Worm (Caenorhabditis elegans) whole organism, mixed stage, embryonic: ENCODE measurements around the gene cpg-7.

Source experiments
- M03D4.4 ChIP-seq: sonication (generic microtip); optimal IDR thresholded peaks from 2 replicates; lab custom pipeline; 2017; ENCODE audit warnings: mild to moderate bottlenecking, missing genetic modification characterization, missing compliant biosample characterization
- bed-3 ChIP-seq: fragments of 200-800 bp; sonication (Bioruptor generic); optimal IDR thresholded peaks from 3 replicates; lab custom pipeline; 2018; ENCODE audit warnings: mild to moderate bottlenecking, missing genetic modification characterization, moderate library complexity, missing compliant biosample characterization
- blmp-1 ChIP-seq: fragments of 150-350 bp; optimal IDR thresholded peaks from 2 replicates; lab custom pipeline; 2014; ENCODE audit warnings: missing biosample characterization, missing genetic modification characterization
- ceh-39 ChIP-seq: fragments of 150-350 bp; optimal IDR thresholded peaks from 2 replicates; lab custom pipeline; 2014; ENCODE audit warnings: missing biosample characterization, missing genetic modification characterization
- ceh-43 ChIP-seq: fragments of 200-800 bp; sonication (Bioruptor generic); optimal IDR thresholded peaks from 2 replicates; lab custom pipeline; 2018; ENCODE audit warnings: mild to moderate bottlenecking, missing genetic modification characterization, moderate library complexity, missing compliant biosample characterization
- ceh-83 ChIP-seq: fragments of 200-800 bp; sonication (Bioruptor generic); optimal IDR thresholded peaks from 2 replicates; lab custom pipeline; 2018; ENCODE audit warnings: mild to moderate bottlenecking, missing genetic modification characterization, missing compliant biosample characterization
- ces-1 ChIP-seq: fragments of 150-350 bp; optimal IDR thresholded peaks from 2 replicates; lab custom pipeline; 2014; ENCODE audit warnings: missing biosample characterization, missing genetic modification reagents, missing genetic modification characterization
- cnd-1 ChIP-seq: fragments of 200-800 bp; sonication (Bioruptor generic); optimal IDR thresholded peaks from 2 replicates; lab custom pipeline; 2018; ENCODE audit warnings: mild to moderate bottlenecking, missing genetic modification characterization, missing compliant biosample characterization
- drap-1 ChIP-seq: fragments of 200-800 bp; sonication (Bioruptor generic); optimal IDR thresholded peaks from 3 replicates; lab custom pipeline; 2018; ENCODE audit warnings: mild to moderate bottlenecking, missing genetic modification characterization, missing compliant biosample characterization
- elt-1 ChIP-seq: sonication (generic microtip); optimal IDR thresholded peaks from 2 replicates; lab custom pipeline; 2017; ENCODE audit warnings: missing genetic modification characterization, mild to moderate bottlenecking, missing compliant biosample characterization, antibody characterized with exemption, moderate library complexity, borderline replicate concordance; ENCODE audit not compliant: insufficient read depth
- elt-3 ChIP-seq: fragments of 150-350 bp; optimal IDR thresholded peaks from 2 replicates; lab custom pipeline; 2014; ENCODE audit warnings: missing biosample characterization, missing genetic modification characterization
- flh-1 ChIP-seq: fragments of 200-800 bp; sonication (Bioruptor generic); optimal IDR thresholded peaks from 2 replicates; lab custom pipeline; 2018; ENCODE audit warnings: mild to moderate bottlenecking, missing genetic modification characterization, moderate library complexity, missing compliant biosample characterization
- ham-2 ChIP-seq: fragments of 200-800 bp; sonication (Bioruptor generic); optimal IDR thresholded peaks from 2 replicates; lab custom pipeline; 2018; ENCODE audit warnings: mild to moderate bottlenecking, missing genetic modification characterization, missing compliant biosample characterization
- hlh-1 ChIP-seq: fragments of 150-350 bp; optimal IDR thresholded peaks from 2 replicates; lab custom pipeline; 2014; ENCODE audit warnings: missing biosample characterization, missing genetic modification reagents, missing genetic modification characterization
- lin-13 ChIP-seq: fragments of 150-350 bp; optimal IDR thresholded peaks from 2 replicates; lab custom pipeline; 2014; ENCODE audit warnings: missing biosample characterization, missing genetic modification characterization
- lin-32 ChIP-seq: fragments of 200-800 bp; sonication (Bioruptor generic); optimal IDR thresholded peaks from 2 replicates; lab custom pipeline; 2018; ENCODE audit warnings: mild to moderate bottlenecking, missing genetic modification characterization, missing compliant biosample characterization
- lsy-2 ChIP-seq: fragments of 150-350 bp; optimal IDR thresholded peaks from 2 replicates; lab custom pipeline; 2014; ENCODE audit warnings: missing biosample characterization, missing genetic modification characterization
- mab-5 ChIP-seq: fragments of 150-350 bp; optimal IDR thresholded peaks from 2 replicates; lab custom pipeline; 2014; ENCODE audit warnings: missing biosample characterization, missing genetic modification characterization
- mep-1 ChIP-seq: fragments of 150-350 bp; optimal IDR thresholded peaks from 2 replicates; lab custom pipeline; 2017; ENCODE audit warnings: missing biosample characterization, missing genetic modification reagents, missing genetic modification characterization, inconsistent platforms
- mls-2 ChIP-seq: sonication (generic microtip); optimal IDR thresholded peaks from 2 replicates; lab custom pipeline; 2016; ENCODE audit warnings: mild to moderate bottlenecking, missing genetic modification characterization, moderate library complexity, missing compliant biosample characterization
- nhr-12 ChIP-seq: fragments of 150-350 bp; optimal IDR thresholded peaks from 2 replicates; lab custom pipeline; 2014; ENCODE audit warnings: missing biosample characterization, missing genetic modification characterization
- nhr-2 ChIP-seq: fragments of 150-350 bp; optimal IDR thresholded peaks from 2 replicates; lab custom pipeline; 2014; ENCODE audit warnings: missing biosample characterization, missing genetic modification characterization
- nhr-237 ChIP-seq: fragments of 150-350 bp; optimal IDR thresholded peaks from 2 replicates; lab custom pipeline; 2014; ENCODE audit warnings: missing biosample characterization, missing genetic modification characterization
- nhr-28 ChIP-seq: fragments of 150-350 bp; optimal IDR thresholded peaks from 2 replicates; lab custom pipeline; 2014; ENCODE audit warnings: missing biosample characterization, missing genetic modification characterization
- nhr-76 ChIP-seq: sonication (generic microtip); optimal IDR thresholded peaks from 2 replicates; lab custom pipeline; 2017; ENCODE audit warnings: missing biosample characterization, missing genetic modification characterization
- pha-4 ChIP-seq: fragments of 150-350 bp; optimal IDR thresholded peaks from 2 replicates; lab custom pipeline; 2018; ENCODE audit warnings: missing biosample characterization, missing genetic modification reagents, missing genetic modification characterization
- sem-2 ChIP-seq: fragments of 200-800 bp; sonication (Bioruptor generic); optimal IDR thresholded peaks from 2 replicates; lab custom pipeline; 2018; ENCODE audit warnings: mild to moderate bottlenecking, missing genetic modification characterization, missing compliant biosample characterization
- snpc-4 ChIP-seq: fragments of 150-350 bp; optimal IDR thresholded peaks from 2 replicates; lab custom pipeline; 2014; ENCODE audit warnings: missing biosample characterization, missing genetic modification characterization
- sptf-1 ChIP-seq: sonication (generic microtip); optimal IDR thresholded peaks from 2 replicates; lab custom pipeline; 2017; ENCODE audit warnings: mild to moderate bottlenecking, missing genetic modification characterization, moderate library complexity, missing compliant biosample characterization
- tbx-8 ChIP-seq: fragments of 200-800 bp; sonication (Bioruptor generic); optimal IDR thresholded peaks from 2 replicates; lab custom pipeline; 2018; ENCODE audit warnings: mild to moderate bottlenecking, missing genetic modification characterization, moderate library complexity, missing compliant biosample characterization
- unc-120 ChIP-seq: sonication (generic microtip); optimal IDR thresholded peaks from 2 replicates; lab custom pipeline; 2017; ENCODE audit warnings: missing genetic modification characterization, missing compliant biosample characterization; ENCODE audit not compliant: poor library complexity, severe bottlenecking
- unc-39 ChIP-seq: fragments of 150-350 bp; optimal IDR thresholded peaks from 2 replicates; lab custom pipeline; 2014; ENCODE audit warnings: missing biosample characterization, missing genetic modification characterization
- unc-62 ChIP-seq: fragments of 150-350 bp; optimal IDR thresholded peaks from 2 replicates; lab custom pipeline; 2014; ENCODE audit warnings: missing biosample characterization, missing genetic modification reagents, missing genetic modification characterization
- zip-8 ChIP-seq: fragments of 150-350 bp; optimal IDR thresholded peaks from 2 replicates; lab custom pipeline; 2014; ENCODE audit warnings: missing biosample characterization, missing genetic modification characterization
- ztf-11 ChIP-seq: fragments of 150-350 bp; optimal IDR thresholded peaks from 2 replicates; lab custom pipeline; 2014; ENCODE audit warnings: missing biosample characterization, missing genetic modification characterization

The cpg-7 gene

DNA sequence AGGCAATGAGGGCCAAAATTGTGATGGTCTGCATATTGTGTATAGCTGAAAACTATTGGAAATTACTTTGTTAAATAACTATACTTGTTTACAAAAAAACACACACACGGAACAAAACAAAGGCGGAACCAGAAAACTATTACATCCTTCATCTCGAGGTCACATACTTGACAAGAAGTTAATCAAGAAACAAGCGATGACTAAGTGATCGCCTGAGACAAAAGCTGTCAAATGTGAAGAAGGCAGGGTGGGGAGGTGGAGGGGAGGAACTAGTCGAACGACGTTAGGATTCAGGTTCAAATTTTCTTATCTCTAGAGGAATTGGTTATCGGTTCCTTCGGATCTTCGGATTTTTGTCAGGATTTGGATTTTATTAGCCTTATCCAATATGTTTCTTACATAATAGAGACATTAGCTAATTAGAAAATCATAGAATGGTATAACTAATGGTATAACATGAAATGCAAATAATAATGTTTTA, at the start of gene cpg-7:
cpg-7 (minus strand) TSS at position 51 of the 481 bp plus-strand sequence.
- TF ChIP-seq sptf-1 (no peak), ham-2 (no peak), elt-1 (tag; lab: Kevin White, UChicago) (peak; percentile 55), bed-3 (GFP tag; lab: Kevin White, UChicago) (no peak), sem-2 (GFP tag; lab: Kevin White, UChicago) (no peak)

DNA sequence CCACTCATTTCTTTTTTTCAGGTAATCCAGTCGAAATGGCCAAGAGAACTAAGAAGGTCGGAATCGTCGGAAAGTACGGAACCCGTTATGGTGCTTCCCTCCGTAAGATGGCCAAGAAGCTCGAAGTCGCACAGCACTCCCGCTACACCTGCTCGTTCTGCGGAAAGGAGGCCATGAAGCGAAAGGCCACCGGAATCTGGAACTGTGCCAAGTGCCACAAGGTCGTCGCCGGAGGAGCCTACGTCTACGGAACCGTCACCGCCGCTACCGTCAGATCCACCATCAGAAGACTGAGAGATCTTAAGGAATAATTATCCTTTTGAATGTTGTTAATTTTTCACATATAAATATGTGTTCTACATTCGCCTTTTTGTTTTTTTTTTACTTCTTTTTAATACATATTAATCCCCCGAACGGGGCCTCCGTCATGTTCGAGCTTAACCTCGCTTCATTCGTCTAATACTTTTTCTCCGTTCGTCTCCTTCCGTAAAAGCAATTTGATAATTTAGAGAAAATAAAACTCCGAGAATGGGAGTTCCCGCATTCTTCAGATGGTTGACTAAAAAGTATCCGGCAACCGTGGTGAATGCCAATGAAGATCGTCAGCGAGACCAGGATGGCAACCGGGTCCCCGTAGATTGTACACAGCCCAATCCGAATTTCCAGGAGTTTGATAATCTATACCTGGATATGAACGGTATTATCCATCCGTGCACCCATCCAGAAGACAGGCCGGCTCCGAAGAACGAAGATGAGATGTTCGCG, 46.4 kb upstream of the cpg-7 start, which contains the start of the genes rpl-43 and xrn-2:
rpl-43 (plus strand) TSS at position 36 of the 765 bp plus-strand sequence.
xrn-2 (plus strand) TSS at position 510 of the 765 bp plus-strand sequence.
- TF ChIP-seq hlh-1 (tag; lab: Kevin White, UChicago), result no peak
- no peak for TF ChIP-seq bed-3 (GFP tag; lab: Kevin White, UChicago)
- no peak for TF ChIP-seq sptf-1
- TF ChIP-seq nhr-76 (tag; lab: Kevin White, UChicago), result no peak
- no peak for TF ChIP-seq elt-3
- no peak for TF ChIP-seq cnd-1 (tag; lab: Kevin White, UChicago)
- TF ChIP-seq unc-39, result no peak
- no peak for TF ChIP-seq mep-1 (tag; lab: Kevin White, UChicago)
- TF ChIP-seq elt-1 (tag; lab: Kevin White, UChicago), result no peak
- TF ChIP-seq ceh-43 (GFP tag; lab: Kevin White, UChicago), result no peak
- TF ChIP-seq M03D4.4 (tag; lab: Kevin White, UChicago), result no peak
- TF ChIP-seq unc-62, result no peak
- no peak for TF ChIP-seq nhr-12
- no peak for TF ChIP-seq mab-5
- no peak for TF ChIP-seq lsy-2 (tag; lab: Kevin White, UChicago)
- TF ChIP-seq mls-2 (tag; lab: Kevin White, UChicago), result no peak
- TF ChIP-seq drap-1 (GFP tag; lab: Kevin White, UChicago), result no peak
- TF ChIP-seq pha-4 (tag; lab: Kevin White, UChicago), result no peak
- TF ChIP-seq blmp-1 (tag; lab: Kevin White, UChicago), result no peak
- TF ChIP-seq ham-2, result no peak
- TF ChIP-seq, all 35 proteins: peak for 0

DNA sequence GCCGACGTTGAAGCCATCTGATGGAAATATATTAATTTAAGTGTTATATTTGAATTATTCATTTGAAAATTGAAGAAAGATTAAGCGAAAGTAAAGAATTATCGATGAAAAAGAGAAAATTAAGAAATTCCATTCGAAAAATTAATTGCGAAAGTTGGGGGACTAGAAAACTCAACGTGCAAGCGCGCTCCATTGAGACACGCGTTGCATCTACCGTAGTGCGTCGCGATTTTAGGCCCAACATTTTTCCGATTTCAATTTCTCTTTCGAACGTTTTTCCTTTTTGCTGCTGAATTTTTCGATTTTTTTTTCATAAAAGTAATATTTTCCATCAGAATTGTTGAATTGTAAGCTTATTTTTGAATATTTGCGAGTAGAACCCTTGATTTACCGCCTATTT, 45.3 kb upstream of the cpg-7 start, which contains the start of gene Y48B6A.1:
Y48B6A.1 (minus strand) TSS at position 17 of the 400 bp plus-strand sequence.
- TF ChIP-seq ceh-43 (GFP tag; lab: Kevin White, UChicago) (peak; percentile 33), sem-2 (GFP tag; lab: Kevin White, UChicago) (no peak), lsy-2 (tag; lab: Kevin White, UChicago) (peak; percentile 97), blmp-1 (tag; lab: Kevin White, UChicago) (peak; percentile 40), lin-32 (GFP tag; lab: Kevin White, UChicago) (peak; percentile 37), mep-1 (tag; lab: Kevin White, UChicago) (peak; percentile 97), bed-3 (GFP tag; lab: Kevin White, UChicago) (peak; percentile 1), ztf-11 (tag; lab: Kevin White, UChicago) (no peak), ceh-39 (tag; lab: Kevin White, UChicago) (peak; percentile 96), unc-120 (tag; lab: Kevin White, UChicago) (peak; percentile 35), M03D4.4 (tag; lab: Kevin White, UChicago) (peak; percentile 37), hlh-1 (tag; lab: Kevin White, UChicago) (peak; percentile 93), elt-1 (tag; lab: Kevin White, UChicago) (peak; percentile 53), pha-4 (tag; lab: Kevin White, UChicago) (peak; percentile 95), zip-8 (tag; lab: Kevin White, UChicago) (no peak), mab-5 (no peak), nhr-237 (tag; lab: Kevin White, UChicago) (peak; percentile 93), snpc-4 (tag; lab: Kevin White, UChicago) (no peak), ceh-83 (GFP tag; lab: Kevin White, UChicago) (peak; percentile 82), nhr-76 (tag; lab: Kevin White, UChicago) (no peak), flh-1 (GFP tag; lab: Kevin White, UChicago) (no peak), tbx-8 (GFP tag; lab: Kevin White, UChicago) (no peak), ham-2 (no peak), ces-1 (GFP tag; lab: Kevin White, UChicago) (peak; percentile 84), elt-3 (no peak), nhr-28 (tag; lab: Kevin White, UChicago) (no peak), nhr-2 (tag; lab: Kevin White, UChicago) (peak; percentile 25), unc-62 (peak; percentile 33), nhr-12 (no peak), sptf-1 (peak; percentile 85), lin-13 (peak; percentile 97), cnd-1 (tag; lab: Kevin White, UChicago) (peak; percentile 75), drap-1 (GFP tag; lab: Kevin White, UChicago) (peak; percentile 40), mls-2 (tag; lab: Kevin White, UChicago) (peak; percentile 66), unc-39 (no peak)
